Worm (Caenorhabditis elegans): ENCODE data around the gene mstr-2.
A peak's percentile ranks its signal among the peaks of the same experiment; 100 is the strongest.

mstr-2 gene

ce11 chrIII:4468812-4469211 lies at the start of gene mstr-2:
Gene mstr-2, plus strand, starts transcription at chrIII:4469112.
- TF ChIP-seq unc-62 (GFP tag; optimal IDR thresholded peaks at IDR 0.05 in 1 of 2) (peak in 1 of 2 experiments; percentile 48), unc-62 (tag; optimal IDR thresholded peaks at IDR 0.05) (no peak), skn-1 (tag; optimal IDR thresholded peaks at IDR 0.05) (no peak)

- TF ChIP-seq lin-38 (GFP tag; IDR thresholded peaks at IDR 0.05) (peak; percentile 70), F26F4.8 (GFP tag; conservative IDR thresholded peaks at IDR 0.05) (no peak), daf-16 (GFP tag; optimal IDR thresholded peaks at IDR 0.05) (no peak), daf-16 (tag; optimal IDR thresholded peaks at IDR 0.05) (peak; percentile 36), nhr-48 (tag; optimal IDR thresholded peaks at IDR 0.05) (peak; percentile 17), Y5F2A.4 (GFP tag; optimal IDR thresholded peaks at IDR 0.05) (no peak), nhr-25 (tag; optimal IDR thresholded peaks at IDR 0.05; ENCODE audit: borderline replicate concordance, insufficient read depth) (no peak), dmd-8 (GFP tag; IDR thresholded peaks at IDR 0.05) (no peak), spr-1 (tag; optimal IDR thresholded peaks at IDR 0.05) (no peak), lin-15B (tag; optimal IDR thresholded peaks at IDR 0.05) (peak; percentile 33), F37D6.2 (tag; optimal IDR thresholded peaks at IDR 0.05) (no peak), ama-1 (optimal IDR thresholded peaks at IDR 0.05) (peak; percentile 27), rbr-2 (tag; optimal IDR thresholded peaks at IDR 0.05) (peak; percentile 55), R02D3.7 (tag; optimal IDR thresholded peaks at IDR 0.05) (no peak), dve-1 (tag; optimal IDR thresholded peaks at IDR 0.05; ENCODE audit: insufficient read depth) (peak; percentile 64), mdl-1 (tag; optimal IDR thresholded peaks at IDR 0.05) (peak in 1 of 2 experiments; percentile 15), ctbp-1 (GFP tag; IDR thresholded peaks at IDR 0.05) (no peak), hlh-30 (tag; optimal IDR thresholded peaks at IDR 0.05; ENCODE audit: insufficient read depth) (peak; percentile 92), mes-2 (tag; optimal IDR thresholded peaks at IDR 0.05; ENCODE audit: poor library complexity, severe bottlenecking) (peak; percentile 76), hif-1 (tag; optimal IDR thresholded peaks at IDR 0.05) (peak in 1 of 2 experiments; percentile 72), nhr-77 (tag; optimal IDR thresholded peaks at IDR 0.05) (peak; percentile 17), duxl-1 (tag; optimal IDR thresholded peaks at IDR 0.05; ENCODE audit: poor library complexity) (peak; percentile 25), unc-130 (GFP tag; optimal IDR thresholded peaks at IDR 0.05) (no peak), hmg-1.1 (GFP tag; IDR thresholded peaks at IDR 0.05) (peak; percentile 42; the same call in 1 of the 2 replicates), Y48G9A.11 (GFP tag; IDR thresholded peaks at IDR 0.05) (no peak), lsy-2 (tag; optimal IDR thresholded peaks at IDR 0.05) (peak in 1 of 2 experiments; percentile 80), daf-19 (GFP tag; conservative IDR thresholded peaks at IDR 0.05) (0 out of 2 replicates have a peak, but pooled peaks have one; percentile 35), ztf-7 (tag; optimal IDR thresholded peaks at IDR 0.05) (peak; percentile 47), mep-1 (tag; optimal IDR thresholded peaks at IDR 0.05) (peak; percentile 70), hlh-11 (tag; optimal IDR thresholded peaks at IDR 0.05) (peak; percentile 55), dmd-6 (GFP tag; IDR thresholded peaks at IDR 0.05) (peak; percentile 40; the same call in 1 of the 2 replicates), nhr-28 (tag; optimal IDR thresholded peaks at IDR 0.05) (peak; percentile 39), lin-13 (GFP tag; optimal IDR thresholded peaks at IDR 0.05) (peak; percentile 19), dpl-1 (GFP tag; optimal IDR thresholded peaks at IDR 0.05) (peak; percentile 88)
Measured at ce11 chrIII:4419117-4419978, 49.6 kb upstream of the mstr-2 start, which contains the start of the genes R07E5.7 and cku-80. Gene R07E5.7, minus strand, starts transcription at chrIII:4419167. Gene cku-80, plus strand, starts transcription at chrIII:4419848.

Data from whole organism, L4 larva.